Fruit fly (Drosophila melanogaster) whole organism, pupa: Measurements from ENCODE around the gene Ski6.

Experiments used
- CG10348 ChIP-seq: fragments of 200-800 bp; sonication (Bioruptor generic); IDR thresholded peaks from 2 replicates; pipeline ENCODE4 v1.3.6; 2022; ENCODE audit warnings: missing biosample characterization, missing genetic modification characterization
- CG13204 ChIP-seq: fragments of 200-800 bp; sonication (Bioruptor generic); optimal IDR thresholded peaks from 2 replicates; lab custom pipeline; 2018; ENCODE audit warnings: missing biosample characterization, mild to moderate bottlenecking, missing genetic modification characterization, moderate library complexity
- CG17806 ChIP-seq: fragments of 200-800 bp; sonication (Bioruptor generic); optimal IDR thresholded peaks from 2 replicates; lab custom pipeline; 2018; ENCODE audit warnings: missing biosample characterization, mild to moderate bottlenecking, missing genetic modification characterization, moderate library complexity
- EcR ChIP-seq: fragments of 200-800 bp; sonication (Bioruptor generic); optimal IDR thresholded peaks from 3 replicates; lab custom pipeline; 2019; ENCODE audit warnings: missing biosample characterization, missing genetic modification characterization, mild to moderate bottlenecking, moderate library complexity, missing genetic modification reagents
- Pif1B ChIP-seq: fragments of 200-800 bp; sonication (Bioruptor generic); optimal IDR thresholded peaks from 3 replicates; lab custom pipeline; 2016; ENCODE audit warnings: missing biosample characterization, missing genetic modification characterization
- gl ChIP-seq: fragments of 200-800 bp; sonication (Bioruptor generic); optimal IDR thresholded peaks from 2 replicates; lab custom pipeline; 2018; ENCODE audit warnings: missing biosample characterization, mild to moderate bottlenecking, missing genetic modification characterization

- TF ChIP-seq CG13204 (GFP tag; lab: Kevin White, UChicago) (no peak), gl (tag; lab: Kevin White, UChicago) (no peak), CG17806 (no peak), EcR (no peak), CG10348 (no peak), Pif1B (GFP tag; lab: Kevin White, UChicago) (no peak)
These were observed 23.8 kb upstream of the Ski6 start, which contains the start of gene CG16820 for dm6 chr2L:13245855-13246645.
